Worm (Caenorhabditis elegans) whole organism, L4 larva: ENCODE data around the gene ccz-1.

ENCODE experiments used
- F26F4.8 ChIP-seq: fragments of 200-800 bp; sonication (Bioruptor generic); conservative IDR thresholded peaks from 2 replicates; pipeline ENCODE4 v1.3.6; 2022; ENCODE audit warnings: missing genetic modification characterization, missing compliant biosample characterization
- F37D6.2 ChIP-seq: sonication (generic microtip); optimal IDR thresholded peaks from 2 replicates; lab custom pipeline; 2016; ENCODE audit warnings: mild to moderate bottlenecking, missing genetic modification characterization, missing compliant biosample characterization
- F44E2.7 ChIP-seq: fragments of 200-800 bp; sonication (Bioruptor generic); IDR thresholded peaks from 2 replicates; pipeline ENCODE4 v2.1.2; 2022; ENCODE audit warnings: missing genetic modification characterization, missing compliant biosample characterization
- F49E8.2 ChIP-seq: sonication (generic microtip); optimal IDR thresholded peaks from 2 replicates; lab custom pipeline; 2016; ENCODE audit warnings: missing compliant biosample characterization, mild to moderate bottlenecking, missing genetic modification characterization, borderline replicate concordance
- T20F7.1 ChIP-seq: fragments of 200-800 bp; sonication (Bioruptor generic); optimal IDR thresholded peaks from 2 replicates; lab custom pipeline; 2018; ENCODE audit warnings: mild to moderate bottlenecking, missing genetic modification characterization, missing compliant biosample characterization
- T26A8.4 ChIP-seq: fragments of 200-800 bp; sonication (Bioruptor generic); IDR thresholded peaks from 2 replicates; pipeline ENCODE4 v1.3.6; 2022; ENCODE audit warnings: missing genetic modification characterization, missing compliant biosample characterization
- Y48G9A.11 ChIP-seq: fragments of 200-800 bp; sonication (Bioruptor generic); IDR thresholded peaks from 2 replicates; pipeline ENCODE4 v1.3.6; 2022; ENCODE audit warnings: missing genetic modification reagents, missing genetic modification characterization, missing compliant biosample characterization
- Y5F2A.4 ChIP-seq: fragments of 200-800 bp; sonication (Bioruptor generic); optimal IDR thresholded peaks from 2 replicates; lab custom pipeline; 2018; ENCODE audit warnings: mild to moderate bottlenecking, missing genetic modification characterization, missing compliant biosample characterization
- ZK337.2 ChIP-seq: fragments of 200-800 bp; sonication (Bioruptor generic); IDR thresholded peaks from 2 replicates; pipeline ENCODE4 v1.3.6; 2022; ENCODE audit warnings: missing genetic modification reagents, missing genetic modification characterization, missing compliant biosample characterization
- aha-1 ChIP-seq: fragments of 150-350 bp; peaks from one replicate; lab custom pipeline; 2014; ENCODE audit warnings: missing biosample characterization, missing genetic modification characterization
- ama-1 ChIP-seq: fragments of 150-350 bp; optimal IDR thresholded peaks from 2 replicates; lab custom pipeline; 2014; ENCODE audit warnings: inconsistent platforms, mixed read lengths
- ceh-32 ChIP-seq: sonication (generic microtip); optimal IDR thresholded peaks from 2 replicates; lab custom pipeline; 2016; ENCODE audit warnings: mild to moderate bottlenecking, missing genetic modification characterization, missing compliant biosample characterization; ENCODE audit not compliant: poor library complexity
- ceh-44 ChIP-seq: fragments of 200-800 bp; sonication (Bioruptor generic); IDR thresholded peaks from 2 replicates; pipeline ENCODE4 v1.3.6; 2022; ENCODE audit warnings: missing genetic modification reagents, missing genetic modification characterization, missing compliant biosample characterization
- ctbp-1 ChIP-seq: fragments of 200-800 bp; sonication (Bioruptor generic); IDR thresholded peaks from 2 replicates; pipeline ENCODE4 v1.3.6; 2022; ENCODE audit warnings: missing genetic modification reagents, missing genetic modification characterization, missing compliant biosample characterization
- daf-12 ChIP-seq: fragments of 150-350 bp; optimal IDR thresholded peaks from 2 replicates; lab custom pipeline; 2014; ENCODE audit warnings: missing biosample characterization, missing genetic modification reagents, missing genetic modification characterization
- daf-16 ChIP-seq, 3 experiments: sonication (generic microtip); optimal IDR thresholded peaks; 2 replicates each; lab custom pipeline; 2016 to 2017; ENCODE audit warnings: missing genetic modification characterization in 3 of 3, missing genetic modification reagents in 3 of 3, mild to moderate bottlenecking in 2 of 3, missing compliant biosample characterization in 2 of 3, missing biosample characterization in 1 of 3, moderate library complexity in 1 of 3
- dmd-6 ChIP-seq: fragments of 200-800 bp; sonication (Bioruptor generic); IDR thresholded peaks from 2 replicates; pipeline ENCODE4 v1.3.6; 2022; ENCODE audit warnings: missing genetic modification reagents, missing genetic modification characterization, missing compliant biosample characterization
- dve-1 ChIP-seq: sonication (generic microtip); optimal IDR thresholded peaks from 2 replicates; lab custom pipeline; 2017; ENCODE audit warnings: antibody characterized with exemption, mild to moderate bottlenecking, missing genetic modification characterization, missing compliant biosample characterization; ENCODE audit not compliant: insufficient read depth
- egl-27 ChIP-seq: sonication (generic microtip); optimal IDR thresholded peaks from 3 replicates; lab custom pipeline; 2017; ENCODE audit warnings: missing biosample characterization, missing genetic modification reagents, missing genetic modification characterization
- gei-8 ChIP-seq: fragments of 200-800 bp; sonication (Bioruptor generic); optimal IDR thresholded peaks from 2 replicates; lab custom pipeline; 2018; ENCODE audit warnings: mild to moderate bottlenecking, missing genetic modification characterization, missing compliant biosample characterization
- hif-1 ChIP-seq, 2 experiments: sonication (generic microtip); optimal IDR thresholded peaks; 2 replicates each; lab custom pipeline; 2016 to 2017; ENCODE audit warnings: missing compliant biosample characterization in 2 of 2, missing genetic modification characterization in 2 of 2, missing genetic modification reagents in 2 of 2, missing genotype in 2 of 2, mild to moderate bottlenecking in 1 of 2
- hlh-11 ChIP-seq: fragments of 200-800 bp; sonication (Bioruptor generic); optimal IDR thresholded peaks from 2 replicates; lab custom pipeline; 2018; ENCODE audit warnings: mild to moderate bottlenecking, missing genetic modification characterization, missing compliant biosample characterization
- lim-7 ChIP-seq: fragments of 200-800 bp; sonication (Bioruptor generic); IDR thresholded peaks from 2 replicates; pipeline ENCODE4 v1.3.6; 2022; ENCODE audit warnings: missing genetic modification characterization, missing compliant biosample characterization
- lin-1 ChIP-seq: fragments of 200-800 bp; sonication (Bioruptor generic); IDR thresholded peaks from 2 replicates; pipeline ENCODE4 v1.3.6; 2022; ENCODE audit warnings: missing genetic modification reagents, missing genetic modification characterization, missing compliant biosample characterization
- lin-15B ChIP-seq: fragments of 150-350 bp; sonication (generic microtip); optimal IDR thresholded peaks from 3 replicates; lab custom pipeline; 2014; ENCODE audit warnings: missing biosample characterization, missing genetic modification characterization
- lin-38 ChIP-seq: fragments of 200-800 bp; sonication (Bioruptor generic); IDR thresholded peaks from 2 replicates; pipeline ENCODE4 v1.3.6; 2022; ENCODE audit warnings: missing genetic modification reagents, missing genetic modification characterization, missing compliant biosample characterization
- madf-5 ChIP-seq, 2 experiments: fragments of 200-800 bp; sonication (Bioruptor generic); IDR thresholded peaks; 2 replicates each; pipeline ENCODE4 v1.3.6; 2022; ENCODE audit warnings: missing compliant biosample characterization in 2 of 2, missing genetic modification characterization in 2 of 2
- madf-9 ChIP-seq: fragments of 200-800 bp; sonication (Bioruptor generic); conservative IDR thresholded peaks from 2 replicates; pipeline ENCODE4 v1.3.6; 2022; ENCODE audit warnings: missing genetic modification reagents, missing genetic modification characterization, missing compliant biosample characterization
- mdl-1 ChIP-seq, 2 experiments: fragments of 150-350 bp in 1 of 2; sonication (generic microtip) in 1 of 2; optimal IDR thresholded peaks; 2 replicates each; lab custom pipeline; 2014 to 2017; ENCODE audit warnings: missing biosample characterization in 2 of 2, missing genetic modification characterization in 2 of 2
- mep-1 ChIP-seq: fragments of 150-350 bp; sonication (generic microtip); optimal IDR thresholded peaks from 3 replicates; lab custom pipeline; 2014; ENCODE audit warnings: missing biosample characterization, missing genetic modification characterization
- mxl-3 ChIP-seq: fragments of 200-800 bp; sonication (Bioruptor generic); optimal IDR thresholded peaks from 2 replicates; lab custom pipeline; 2018; ENCODE audit warnings: mild to moderate bottlenecking, missing genetic modification characterization, missing compliant biosample characterization
- nhr-10 ChIP-seq: fragments of 150-350 bp; optimal IDR thresholded peaks from 2 replicates; lab custom pipeline; 2014; ENCODE audit warnings: missing biosample characterization, missing genetic modification characterization
- nhr-102 ChIP-seq: sonication (generic microtip); optimal IDR thresholded peaks from 2 replicates; lab custom pipeline; 2016; ENCODE audit warnings: mild to moderate bottlenecking, missing genetic modification characterization, moderate library complexity, missing compliant biosample characterization
- nhr-111 ChIP-seq: fragments of 200-800 bp; sonication (Bioruptor generic); optimal IDR thresholded peaks from 2 replicates; lab custom pipeline; 2018; ENCODE audit warnings: mild to moderate bottlenecking, missing genetic modification characterization, missing compliant biosample characterization
- nhr-237 ChIP-seq: sonication (generic microtip); optimal IDR thresholded peaks from 2 replicates; lab custom pipeline; 2017; ENCODE audit warnings: missing biosample characterization, missing genetic modification characterization
- nhr-25 ChIP-seq: sonication (generic microtip); optimal IDR thresholded peaks from 2 replicates; lab custom pipeline; 2017; ENCODE audit warnings: missing genetic modification characterization, mild to moderate bottlenecking, missing compliant biosample characterization, antibody characterized with exemption, moderate library complexity, borderline replicate concordance; ENCODE audit not compliant: insufficient read depth
- nhr-41 ChIP-seq: fragments of 200-800 bp; sonication (Bioruptor generic); IDR thresholded peaks from 2 replicates; pipeline ENCODE4 v1.3.6; 2022; ENCODE audit warnings: missing genetic modification reagents, missing genetic modification characterization, missing compliant biosample characterization
- nhr-42 ChIP-seq: fragments of 200-800 bp; sonication (Bioruptor generic); IDR thresholded peaks from 2 replicates; pipeline ENCODE4 v1.3.6; 2022; ENCODE audit warnings: missing genetic modification characterization, missing compliant biosample characterization
- nhr-76 ChIP-seq: fragments of 150-350 bp; optimal IDR thresholded peaks from 2 replicates; lab custom pipeline; 2014; ENCODE audit warnings: missing biosample characterization, missing genetic modification characterization
- nhr-77 ChIP-seq: fragments of 150-350 bp; optimal IDR thresholded peaks from 2 replicates; lab custom pipeline; 2014; ENCODE audit warnings: missing biosample characterization, missing genetic modification characterization
- pha-4 ChIP-seq, 2 experiments: fragments of 150-350 bp in 1 of 2; fragments of 200-800 bp in 1 of 2; sonication (Bioruptor generic) in 1 of 2; IDR thresholded peaks in 1 of 2; optimal IDR thresholded peaks in 1 of 2; 2 replicates each; pipeline versions ENCODE4 v1.3.6 to Lab custom; 2014 to 2022; ENCODE audit warnings: missing genetic modification characterization in 2 of 2, missing genetic modification reagents in 2 of 2, missing biosample characterization in 1 of 2, missing compliant biosample characterization in 1 of 2
- skn-1 ChIP-seq: fragments of 150-350 bp; optimal IDR thresholded peaks from 2 replicates; lab custom pipeline; 2014; ENCODE audit warnings: missing biosample characterization, missing genetic modification characterization
- snpc-1.2 ChIP-seq: fragments of 200-800 bp; sonication (Bioruptor generic); IDR thresholded peaks from 2 replicates; pipeline ENCODE4 v1.3.6; 2022; ENCODE audit warnings: missing genetic modification reagents, missing genetic modification characterization, missing compliant biosample characterization
- spr-3 ChIP-seq: fragments of 200-800 bp; sonication (Bioruptor generic); optimal IDR thresholded peaks from 2 replicates; lab custom pipeline; 2018; ENCODE audit warnings: mild to moderate bottlenecking, missing genetic modification characterization, missing compliant biosample characterization
- tag-97 ChIP-seq: fragments of 200-800 bp; sonication (Bioruptor generic); IDR thresholded peaks from 2 replicates; pipeline ENCODE4 v1.3.6; 2022; ENCODE audit warnings: missing genetic modification characterization, missing compliant biosample characterization
- tra-1 ChIP-seq: fragments of 200-800 bp; sonication (Bioruptor generic); IDR thresholded peaks from 2 replicates; pipeline ENCODE4 v1.3.6; 2022; ENCODE audit warnings: missing genetic modification reagents, missing genetic modification characterization, missing compliant biosample characterization
- zfp-2 ChIP-seq: sonication (generic microtip); optimal IDR thresholded peaks from 2 replicates; lab custom pipeline; 2016; ENCODE audit warnings: mild to moderate bottlenecking, missing genetic modification characterization, missing compliant biosample characterization
- zfp-3 ChIP-seq: fragments of 200-800 bp; sonication (Bioruptor generic); conservative IDR thresholded peaks from 2 replicates; pipeline ENCODE4 v1.3.6; 2022; ENCODE audit warnings: missing genetic modification reagents, missing genetic modification characterization, missing compliant biosample characterization
- zip-11 ChIP-seq: fragments of 200-800 bp; sonication (Bioruptor generic); IDR thresholded peaks from 2 replicates; pipeline ENCODE4 v1.3.6; 2022; ENCODE audit warnings: missing genetic modification characterization, missing compliant biosample characterization

The ccz-1 gene

DNA sequence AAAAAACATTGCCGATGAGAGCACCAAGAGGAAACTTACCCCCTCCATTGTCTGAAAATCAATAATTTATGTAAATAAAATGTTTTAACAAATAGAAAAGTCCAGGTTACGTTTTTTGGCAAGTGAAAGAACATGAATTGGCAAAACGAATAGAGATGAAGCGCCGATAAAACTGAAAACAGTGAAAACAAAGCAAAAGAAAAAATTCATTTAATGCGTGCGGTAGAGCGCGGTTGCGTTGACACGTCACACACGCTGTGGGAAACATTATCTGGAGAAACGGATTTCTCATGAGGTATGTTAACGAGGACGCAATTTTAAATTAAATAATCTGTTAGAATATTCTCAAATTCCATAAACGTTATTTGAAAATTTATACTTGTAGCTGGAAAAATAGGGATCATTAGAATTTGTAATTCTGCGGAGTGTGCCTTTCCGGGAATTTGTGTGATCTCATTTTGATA lies 36.6 kb downstream of the ccz-1 start, which contains the start of gene zipt-9:
zipt-9 (minus strand) TSS at position 51 of the 464 bp plus-strand sequence.
- no peak for TF ChIP-seq Y5F2A.4
- no peak for TF ChIP-seq nhr-10
- no peak for TF ChIP-seq daf-12
- TF ChIP-seq ceh-32 (tag; lab: Kevin White, UChicago) = no peak
- TF ChIP-seq tag-97 (GFP tag; lab: Robert Waterston, UW) = no peak
- no peak for TF ChIP-seq tra-1 (GFP tag; lab: Robert Waterston, UW)
- no peak for TF ChIP-seq nhr-111
- no peak for TF ChIP-seq F44E2.7 (GFP tag; lab: Robert Waterston, UW)
- TF ChIP-seq mep-1 (tag; lab: Kevin White, UChicago) = peak; percentile 81
- TF ChIP-seq lim-7 (GFP tag; lab: Robert Waterston, UW) = no peak
- TF ChIP-seq nhr-77 (tag; lab: Kevin White, UChicago) = peak; percentile 56
- no peak for TF ChIP-seq gei-8 (GFP tag; lab: Kevin White, UChicago)
- peak; percentile 56 for TF ChIP-seq hlh-11 (tag; lab: Kevin White, UChicago)
- TF ChIP-seq aha-1 (tag; lab: Kevin White, UChicago) = peak; percentile 37
- TF ChIP-seq mxl-3 (GFP tag; lab: Kevin White, UChicago) = peak; percentile 74
- no peak for TF ChIP-seq daf-16 (GFP tag; optimal IDR thresholded peaks at IDR 0.05; lab: Kevin White, UChicago)
- peak; percentile 46 for TF ChIP-seq daf-16 (tag; optimal IDR thresholded peaks at IDR 0.05; lab: Kevin White, UChicago)
- peak; percentile 61; the same call in 1 of the 2 replicates for TF ChIP-seq dmd-6 (GFP tag; lab: Robert Waterston, UW)
- TF ChIP-seq dve-1 = peak; percentile 88
- no peak for TF ChIP-seq madf-5 (GFP tag; IDR thresholded peaks at IDR 0.05; lab: Robert Waterston, UW)
- TF ChIP-seq lin-1 (GFP tag; lab: Robert Waterston, UW) = 0 out of 2 replicates have a peak, but pooled peaks have one; percentile 46
- no peak for TF ChIP-seq zfp-3 (GFP tag; lab: Robert Waterston, UW)
- no peak for TF ChIP-seq F26F4.8 (GFP tag; lab: Robert Waterston, UW)
- TF ChIP-seq spr-3 (GFP tag; lab: Kevin White, UChicago) = no peak
- no peak for TF ChIP-seq nhr-237
- no peak for TF ChIP-seq Y48G9A.11 (GFP tag; lab: Robert Waterston, UW)
- TF ChIP-seq ctbp-1 (GFP tag; lab: Robert Waterston, UW) = no peak
- peak; percentile 44 for TF ChIP-seq F37D6.2 (tag; lab: Kevin White, UChicago)
- no peak for TF ChIP-seq nhr-76 (tag; lab: Kevin White, UChicago)
- TF ChIP-seq nhr-102 (tag; lab: Kevin White, UChicago) = no peak
- peak; percentile 24 for TF ChIP-seq lin-15B (tag; lab: Kevin White, UChicago)
- TF ChIP-seq hif-1 (tag; optimal IDR thresholded peaks at IDR 0.05; lab: Kevin White, UChicago) = peak in 1 of 2 experiments; percentile 88
- no peak for TF ChIP-seq zfp-2 (tag; lab: Kevin White, UChicago)
- no peak for TF ChIP-seq F49E8.2 (tag; lab: Kevin White, UChicago)
- TF ChIP-seq T26A8.4 (GFP tag; lab: Robert Waterston, UW) = no peak
- TF ChIP-seq nhr-42 (GFP tag; lab: Robert Waterston, UW) = no peak
- TF ChIP-seq mdl-1 (tag; optimal IDR thresholded peaks at IDR 0.05; lab: Kevin White, UChicago) = no peak
- TF ChIP-seq nhr-25 (tag; lab: Kevin White, UChicago) = no peak
- TF ChIP-seq skn-1 (tag; lab: Kevin White, UChicago) = no peak
- TF ChIP-seq T20F7.1 (GFP tag; lab: Kevin White, UChicago) = peak; percentile 77
- peak; percentile 73; the same call in 1 of the 2 replicates for TF ChIP-seq ZK337.2 (GFP tag; lab: Robert Waterston, UW)
- no peak for TF ChIP-seq ama-1 (lab: Kevin White, UChicago)
- TF ChIP-seq nhr-41 = no peak
- TF ChIP-seq lin-38 (GFP tag; lab: Robert Waterston, UW) = peak; percentile 97
- TF ChIP-seq madf-9 (GFP tag; lab: Robert Waterston, UW) = peak; percentile 47; the same call in 1 of the 2 replicates
- TF ChIP-seq snpc-1.2 (GFP tag; lab: Robert Waterston, UW) = no peak
- TF ChIP-seq egl-27 (tag; lab: Kevin White, UChicago) = no peak
- TF ChIP-seq pha-4 (GFP tag; IDR thresholded peaks at IDR 0.05; lab: Robert Waterston, UW) = no peak
- no peak for TF ChIP-seq pha-4 (tag; optimal IDR thresholded peaks at IDR 0.05; lab: Kevin White, UChicago)
- TF ChIP-seq zip-11 (GFP tag; lab: Robert Waterston, UW) = no peak
- 0 out of 2 replicates have a peak, but pooled peaks have one; percentile 51 for TF ChIP-seq ceh-44
